Fruit fly (Drosophila melanogaster): Measurements from ENCODE around the gene Sbat.

DNA sequence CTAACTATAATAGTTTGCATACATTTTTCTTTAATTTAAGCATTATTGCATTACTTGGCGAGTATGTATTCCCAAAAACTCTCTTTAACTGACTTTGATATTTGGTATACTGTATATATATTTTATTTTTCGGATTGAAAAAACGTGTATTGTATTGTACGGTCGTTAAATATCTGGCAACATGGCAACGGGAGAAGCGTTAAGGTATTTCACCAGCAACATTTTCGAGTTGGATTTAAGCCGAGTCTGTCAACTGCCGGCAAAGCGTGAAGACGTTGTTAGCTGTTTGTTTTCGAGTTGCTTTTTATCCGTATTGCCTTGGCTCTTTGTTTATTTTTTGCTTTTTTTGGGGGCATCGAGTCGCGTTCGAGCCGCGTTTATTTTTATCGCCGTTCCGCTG lies 38.3 kb upstream of the Sbat start, which contains the start of gene CG2975:
- no peak for TF ChIP-seq rn (GFP tag; IDR thresholded peaks at IDR 0.05)
- TF ChIP-seq CG10348 (GFP tag; IDR thresholded peaks at IDR 0.05) = no peak
- TF ChIP-seq CG14655 (GFP tag; optimal IDR thresholded peaks at IDR 0.05) = no peak
- no peak for TF ChIP-seq CG4496 (GFP tag; IDR thresholded peaks at IDR 0.05)
- TF ChIP-seq Pif1A (GFP tag; optimal IDR thresholded peaks at IDR 0.05) = no peak
- no peak for TF ChIP-seq CG8301 (tag; optimal IDR thresholded peaks at IDR 0.05)
- TF ChIP-seq fd96Ca (GFP tag; IDR thresholded peaks at IDR 0.05) = no peak
- TF ChIP-seq D1 (tag; optimal IDR thresholded peaks at IDR 0.05) = no peak
